Fruit fly (Drosophila melanogaster) whole organism, embryonic: ENCODE measurements around the gene sqh.

Experiments
- Antp ChIP-seq: fragments of 200-800 bp; sonication (Bioruptor generic); optimal IDR thresholded peaks from 3 replicates; lab custom pipeline; 2016; ENCODE audit warnings: missing biosample characterization, missing genetic modification characterization
- Bdp1 ChIP-seq: fragments of 200-800 bp; sonication (Bioruptor generic); optimal IDR thresholded peaks from 3 replicates; lab custom pipeline; 2016; ENCODE audit warnings: missing biosample characterization, missing genetic modification characterization
- CG10431 ChIP-seq: fragments of 200-800 bp; sonication (Bioruptor generic); optimal IDR thresholded peaks from 3 replicates; lab custom pipeline; 2018; ENCODE audit warnings: missing biosample characterization, mild to moderate bottlenecking, missing genetic modification characterization
- CG10543 ChIP-seq: fragments of 200-800 bp; sonication (Bioruptor generic); optimal IDR thresholded peaks from 3 replicates; lab custom pipeline; 2017; ENCODE audit warnings: missing biosample characterization, mild to moderate bottlenecking, missing genetic modification characterization, moderate library complexity
- CG11093 ChIP-seq: fragments of 200-800 bp; sonication (Bioruptor generic); IDR thresholded peaks from 3 replicates; pipeline ENCODE4 v1.3.6; 2022; ENCODE audit warnings: missing biosample characterization, missing genetic modification characterization
- CG11247 ChIP-seq: fragments of 200-800 bp; sonication (Bioruptor generic); IDR thresholded peaks from 2 replicates; pipeline ENCODE4 v1.3.6; 2022; ENCODE audit warnings: missing biosample characterization, missing genetic modification characterization
- CG11504 ChIP-seq: fragments of 200-800 bp; sonication (Bioruptor generic); optimal IDR thresholded peaks from 3 replicates; lab custom pipeline; 2019; ENCODE audit warnings: missing biosample characterization, mild to moderate bottlenecking, missing genetic modification characterization, moderate library complexity
- CG12219 ChIP-seq: fragments of 200-800 bp; sonication (Bioruptor generic); optimal IDR thresholded peaks from 3 replicates; lab custom pipeline; 2018; ENCODE audit warnings: missing biosample characterization, mild to moderate bottlenecking, missing genetic modification characterization
- CG13624 ChIP-seq: fragments of 200-800 bp; sonication (Bioruptor generic); optimal IDR thresholded peaks from 2 replicates; lab custom pipeline; 2016; ENCODE audit warnings: missing biosample characterization, missing genetic modification characterization
- CG14050 ChIP-seq: fragments of 200-800 bp; sonication (Bioruptor generic); IDR thresholded peaks from 3 replicates; pipeline ENCODE4 v1.3.6; 2022; ENCODE audit warnings: missing biosample characterization, missing genetic modification characterization
- CG14441 ChIP-seq: fragments of 200-800 bp; sonication (Bioruptor generic); IDR thresholded peaks from 2 replicates; pipeline ENCODE4 v1.3.6; 2022; ENCODE audit warnings: missing biosample characterization, missing genetic modification characterization
- CG15011 ChIP-seq: fragments of 200-800 bp; sonication (Bioruptor generic); optimal IDR thresholded peaks from 3 replicates; lab custom pipeline; 2018; ENCODE audit warnings: missing biosample characterization, mild to moderate bottlenecking, missing genetic modification characterization
- CG1647 ChIP-seq: fragments of 200-800 bp; sonication (Bioruptor generic); optimal IDR thresholded peaks from 3 replicates; lab custom pipeline; 2016; ENCODE audit warnings: missing biosample characterization, missing genetic modification characterization
- CG17912 ChIP-seq: fragments of 200-800 bp; sonication (Bioruptor generic); optimal IDR thresholded peaks from 2 replicates; lab custom pipeline; 2018; ENCODE audit warnings: missing biosample characterization, mild to moderate bottlenecking, missing genetic modification characterization
- CG2199 ChIP-seq: fragments of 200-800 bp; sonication (Bioruptor generic); IDR thresholded peaks from 3 replicates; pipeline ENCODE4 v1.3.6; 2022; ENCODE audit warnings: missing biosample characterization, missing genetic modification characterization
- CG30020 ChIP-seq: fragments of 200-800 bp; optimal IDR thresholded peaks from 2 replicates; lab custom pipeline; 2019; ENCODE audit warnings: missing biosample characterization, mild to moderate bottlenecking, missing genetic modification characterization, moderate library complexity
- CG4707 ChIP-seq: fragments of 200-800 bp; sonication (Bioruptor generic); optimal IDR thresholded peaks from 2 replicates; lab custom pipeline; 2018; ENCODE audit warnings: missing biosample characterization, mild to moderate bottlenecking, missing genetic modification characterization, moderate library complexity
- CG5953 ChIP-seq: fragments of 200-800 bp; sonication (Bioruptor generic); IDR thresholded peaks from 2 replicates; pipeline ENCODE4 v1.3.6; 2022; ENCODE audit warnings: missing biosample characterization, missing genetic modification characterization
- CG6791 ChIP-seq: fragments of 200-800 bp; sonication (Bioruptor generic); IDR thresholded peaks from 3 replicates; pipeline ENCODE4 v1.3.6; 2022; ENCODE audit warnings: missing biosample characterization, missing genetic modification characterization; ENCODE audit not compliant: partially characterized antibody
- CG8478 ChIP-seq: fragments of >200 bp; optimal IDR thresholded peaks from 2 replicates; lab custom pipeline; 2018
- CG8924 ChIP-seq: fragments of 200-800 bp; optimal IDR thresholded peaks from 3 replicates; lab custom pipeline; 2019; ENCODE audit warnings: missing biosample characterization, mild to moderate bottlenecking, missing genetic modification characterization, moderate library complexity
- E2f2 ChIP-seq: fragments of 200-800 bp; sonication (Bioruptor generic); IDR thresholded peaks from 2 replicates; pipeline ENCODE4 v1.3.6; 2022; ENCODE audit warnings: missing biosample characterization, missing genetic modification characterization
- ERR ChIP-seq: fragments of 200-800 bp; sonication (Bioruptor generic); optimal IDR thresholded peaks from 2 replicates; lab custom pipeline; 2016; ENCODE audit warnings: missing biosample characterization, missing genetic modification characterization
- Gug ChIP-seq: fragments of 200-800 bp; sonication (Bioruptor generic); IDR thresholded peaks from 4 replicates; pipeline ENCODE4 v1.3.6; 2022; ENCODE audit warnings: missing biosample characterization, missing genetic modification characterization
- HLHmδ ChIP-seq: fragments of 200-800 bp; sonication (Bioruptor generic); optimal IDR thresholded peaks from 2 replicates; lab custom pipeline; 2018; ENCODE audit warnings: missing biosample characterization, mild to moderate bottlenecking, missing genetic modification characterization, moderate library complexity
- Hmr ChIP-seq: fragments of 200-800 bp; sonication (Bioruptor generic); optimal IDR thresholded peaks from 3 replicates; lab custom pipeline; 2017; ENCODE audit warnings: mild to moderate bottlenecking, missing biosample characterization, missing genetic modification reagents, missing genetic modification characterization
- Nf-YC ChIP-seq: fragments of 200-800 bp; optimal IDR thresholded peaks from 3 replicates; lab custom pipeline; 2019; ENCODE audit warnings: missing biosample characterization, mild to moderate bottlenecking, missing genetic modification characterization, moderate library complexity
- PHDP ChIP-seq: fragments of 200-800 bp; sonication (Bioruptor generic); optimal IDR thresholded peaks from 3 replicates; lab custom pipeline; 2018; ENCODE audit warnings: missing biosample characterization, mild to moderate bottlenecking, missing genetic modification characterization, moderate library complexity
- Rfx ChIP-seq: fragments of 200-800 bp; sonication (Bioruptor generic); IDR thresholded peaks from 2 replicates; pipeline ENCODE4 v1.3.6; 2022; ENCODE audit warnings: missing biosample characterization, missing genetic modification characterization
- Scr ChIP-seq: fragments of 200-800 bp; sonication (Bioruptor generic); IDR thresholded peaks from 2 replicates; pipeline ENCODE4 v1.3.6; 2022; ENCODE audit warnings: missing biosample characterization, missing genetic modification characterization; ENCODE audit not compliant: partially characterized antibody
- Spps ChIP-seq: fragments of 200-800 bp; sonication (Bioruptor generic); optimal IDR thresholded peaks from 2 replicates; lab custom pipeline; 2018; ENCODE audit warnings: missing biosample characterization, mild to moderate bottlenecking, missing genetic modification characterization
- Sry-β ChIP-seq: fragments of 200-800 bp; sonication (Bioruptor generic); optimal IDR thresholded peaks from 2 replicates; lab custom pipeline; 2018; ENCODE audit warnings: missing biosample characterization, mild to moderate bottlenecking, missing genetic modification characterization, moderate library complexity
- Vsx1 ChIP-seq: fragments of 200-800 bp; sonication (Bioruptor generic); optimal IDR thresholded peaks from 2 replicates; lab custom pipeline; 2017; ENCODE audit warnings: missing biosample characterization, mild to moderate bottlenecking, missing genetic modification characterization, missing genetic modification reagents
- abd-A ChIP-seq: fragments of 200-800 bp; sonication (Bioruptor generic); optimal IDR thresholded peaks from 3 replicates; lab custom pipeline; 2019; ENCODE audit warnings: missing biosample characterization, mild to moderate bottlenecking, missing genetic modification characterization, moderate library complexity
- ara ChIP-seq: fragments of 200-800 bp; sonication (Bioruptor generic); IDR thresholded peaks from 2 replicates; pipeline ENCODE4 v1.3.6; 2022; ENCODE audit warnings: missing biosample characterization, missing genetic modification characterization
- cad ChIP-seq: fragments of >200 bp; optimal IDR thresholded peaks from 2 replicates; lab custom pipeline; 2017; ENCODE audit warnings: missing biosample characterization, missing genetic modification characterization
- chif ChIP-seq, 2 experiments: fragments of 200-800 bp; sonication (Bioruptor generic); optimal IDR thresholded peaks; 3 replicates each; lab custom pipeline; 2016; ENCODE audit warnings: missing biosample characterization in 2 of 2, missing genetic modification characterization in 2 of 2
- dan ChIP-seq: fragments of 200-800 bp; sonication (Bioruptor generic); IDR thresholded peaks from 2 replicates; pipeline ENCODE4 v1.3.6; 2022; ENCODE audit warnings: missing biosample characterization, missing genetic modification characterization
- danr ChIP-seq: fragments of 200-800 bp; sonication (Bioruptor generic); IDR thresholded peaks from 2 replicates; pipeline ENCODE4 v1.3.6; 2022; ENCODE audit warnings: missing biosample characterization, missing genetic modification characterization
- dmrt11E ChIP-seq: fragments of 200-800 bp; sonication (Bioruptor generic); optimal IDR thresholded peaks from 3 replicates; lab custom pipeline; 2018; ENCODE audit warnings: missing biosample characterization, mild to moderate bottlenecking, missing genetic modification characterization, moderate library complexity
- fu2 ChIP-seq: fragments of 200-800 bp; sonication (Bioruptor generic); optimal IDR thresholded peaks from 2 replicates; lab custom pipeline; 2016; ENCODE audit warnings: missing biosample characterization, missing genetic modification characterization
- gem ChIP-seq: fragments of 200-800 bp; sonication (Bioruptor generic); optimal IDR thresholded peaks from 2 replicates; lab custom pipeline; 2019; ENCODE audit warnings: missing biosample characterization, mild to moderate bottlenecking, missing genetic modification characterization, moderate library complexity
- grau ChIP-seq: fragments of 200-800 bp; optimal IDR thresholded peaks from 3 replicates; lab custom pipeline; 2019; ENCODE audit warnings: missing biosample characterization, mild to moderate bottlenecking, missing genetic modification characterization, moderate library complexity
- hb ChIP-seq: fragments of 200-800 bp; sonication (Bioruptor generic); IDR thresholded peaks from 3 replicates; pipeline ENCODE4 v1.3.6; 2022; ENCODE audit warnings: missing biosample characterization, missing genetic modification characterization; ENCODE audit not compliant: partially characterized antibody
- hkb ChIP-seq, 2 experiments: fragments of 200-800 bp in 1 of 2; fragments of >200 bp in 1 of 2; sonication (Bioruptor generic) in 1 of 2; IDR thresholded peaks in 1 of 2; optimal IDR thresholded peaks in 1 of 2; 2 replicates each; pipeline versions ENCODE4 v1.3.6 to Lab custom; 2017 to 2022; ENCODE audit warnings: missing biosample characterization in 1 of 2, missing genetic modification characterization in 1 of 2
- knrl ChIP-seq: fragments of 200-800 bp; sonication (Bioruptor generic); IDR thresholded peaks from 3 replicates; pipeline ENCODE4 v1.3.6; 2022; ENCODE audit warnings: missing biosample characterization, missing genetic modification characterization; ENCODE audit not compliant: partially characterized antibody
- pb ChIP-seq: fragments of 200-800 bp; sonication (Bioruptor generic); optimal IDR thresholded peaks from 3 replicates; lab custom pipeline; 2016; ENCODE audit warnings: missing biosample characterization, missing genetic modification characterization
- sisA ChIP-seq: fragments of 200-800 bp; sonication (Bioruptor generic); IDR thresholded peaks from 2 replicates; pipeline ENCODE4 v1.3.6; 2022; ENCODE audit warnings: missing biosample characterization, missing genetic modification characterization
- ttk ChIP-seq: fragments of 200-800 bp; sonication (Bioruptor generic); IDR thresholded peaks from 2 replicates; pipeline ENCODE4 v2.1.2; 2022; ENCODE audit warnings: missing biosample characterization, missing genetic modification characterization
- wdn ChIP-seq: fragments of 200-800 bp; sonication (Bioruptor generic); IDR thresholded peaks from 2 replicates; pipeline ENCODE4 v1.3.6; 2022; ENCODE audit warnings: missing biosample characterization, missing genetic modification characterization

sqh gene

DNA sequence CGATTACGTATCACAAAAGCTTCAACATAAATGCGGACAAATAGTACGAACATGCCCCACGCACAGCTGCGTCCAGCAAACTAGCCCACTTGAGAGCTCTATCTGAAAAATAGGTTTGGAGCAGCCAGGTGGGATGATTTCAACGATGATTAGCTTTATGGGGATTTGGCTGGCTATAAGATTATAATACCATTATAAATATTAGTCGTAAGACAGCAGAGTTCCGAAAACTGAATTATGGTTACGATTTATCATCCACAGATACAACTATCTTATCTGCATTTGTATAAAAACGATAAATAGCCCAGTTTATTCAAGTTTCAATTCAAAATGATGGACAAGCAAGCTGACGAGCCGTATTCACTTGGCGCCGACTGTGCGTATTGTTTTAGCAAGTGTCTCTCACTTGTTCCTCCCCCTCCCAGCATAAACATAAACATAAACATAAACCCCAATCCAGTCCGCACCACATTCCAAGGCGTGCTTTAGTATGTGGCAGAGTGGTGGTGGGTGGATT, 38.7 kb upstream of the sqh start (continued):
- TF ChIP-seq Rfx (GFP tag; lab: Robert Waterston, UW) (peak; percentile 65), CG13624 (peak; percentile 49), Spps (tag; lab: Kevin White, UChicago) (peak; percentile 0), hb (GFP tag; lab: Robert Waterston, UW) (no peak), sisA (peak; percentile 61), Scr (GFP tag; lab: Robert Waterston, UW) (no peak), CG8478 (no peak), fu2 (peak; percentile 32), CG17912 (GFP tag; lab: Kevin White, UChicago) (no peak), HLHmδ (no peak), CG5953 (GFP tag; lab: Robert Waterston, UW) (no peak), ttk (GFP tag; lab: Robert Waterston, UW) (peak; percentile 43; the same call in 1 of the 2 replicates), chif (GFP tag; optimal IDR thresholded peaks at IDR 0.05; lab: Kevin White, UChicago) (peak; percentile 22 to 52), abd-A (tag; lab: Kevin White, UChicago) (peak; percentile 51), gem (peak; percentile 82), CG2199 (GFP tag; lab: Robert Waterston, UW) (no peak), CG11247 (GFP tag; lab: Robert Waterston, UW) (peak; percentile 31; the same call in 1 of the 2 replicates), CG10431 (GFP tag; lab: Kevin White, UChicago) (no peak), Nf-YC (tag; lab: Kevin White, UChicago) (peak; percentile 73), hkb (optimal IDR thresholded peaks at IDR 0.05; lab: Kevin White, UChicago) (no peak), hkb (GFP tag; IDR thresholded peaks at IDR 0.05; lab: Robert Waterston, UW) (peak; percentile 84), dmrt11E (tag; lab: Kevin White, UChicago) (peak; percentile 1), PHDP (tag; lab: Kevin White, UChicago) (peak; percentile 81), grau (tag; lab: Kevin White, UChicago) (peak; percentile 83), dan (GFP tag; lab: Robert Waterston, UW) (no peak), wdn (GFP tag; lab: Robert Waterston, UW) (no peak; the same call in 1 of the 2 replicates), CG12219 (GFP tag; lab: Kevin White, UChicago) (peak; percentile 83), danr (peak; percentile 59; the same call in 1 of the 2 replicates), CG11504 (tag; lab: Kevin White, UChicago) (peak; percentile 86), Sry-β (GFP tag; lab: Kevin White, UChicago) (no peak), CG14441 (GFP tag; lab: Robert Waterston, UW) (peak; percentile 63), CG15011 (GFP tag; lab: Kevin White, UChicago) (peak; percentile 79), CG1647 (GFP tag; lab: Kevin White, UChicago) (peak; percentile 59), Gug (GFP tag; lab: Robert Waterston, UW) (peak; percentile 64; the same call in 3 of the 4 replicates), ara (GFP tag; lab: Robert Waterston, UW) (peak; percentile 64; the same call in 1 of the 2 replicates), CG8924 (tag; lab: Kevin White, UChicago) (peak; percentile 79), ERR (GFP tag; lab: Kevin White, UChicago) (no peak), pb (peak; percentile 40), CG11093 (GFP tag; lab: Robert Waterston, UW) (peak; percentile 58; the same call in 1 of the 3 replicates), CG14050 (peak; percentile 24; the same call in 2 of the 3 replicates), CG6791 (GFP tag; lab: Robert Waterston, UW) (no peak), Bdp1 (GFP tag; lab: Kevin White, UChicago) (peak; percentile 33), CG10543 (GFP tag; lab: Kevin White, UChicago) (peak; percentile 86), CG30020 (peak; percentile 31), Antp (peak; percentile 45), E2f2 (GFP tag; lab: Robert Waterston, UW) (peak; percentile 42; the same call in 1 of the 2 replicates), CG4707 (GFP tag; lab: Kevin White, UChicago) (no peak), cad (GFP tag; lab: Kevin White, UChicago) (no peak), knrl (no peak), Hmr (GFP tag; lab: Kevin White, UChicago) (peak; percentile 88), Vsx1 (peak; percentile 66)
